Worm (Caenorhabditis elegans) whole organism, L3 larva: Measurements from ENCODE around the gene srd-12.

Experiments
- R02D3.7 ChIP-seq: fragments of 150-350 bp; optimal IDR thresholded peaks from 2 replicates; lab custom pipeline; 2014; ENCODE audit warnings: missing biosample characterization, missing genetic modification characterization
- ZK546.5 ChIP-seq: sonication (generic microtip); optimal IDR thresholded peaks from 2 replicates; lab custom pipeline; 2017; ENCODE audit warnings: missing biosample characterization, missing genetic modification characterization
- aly-2 ChIP-seq: fragments of 150-350 bp; optimal IDR thresholded peaks from 2 replicates; lab custom pipeline; 2014; ENCODE audit warnings: missing biosample characterization, missing genetic modification characterization
- ama-1 ChIP-seq: fragments of 150-350 bp; optimal IDR thresholded peaks from 2 replicates; lab custom pipeline; 2018
- ceh-16 ChIP-seq: sonication (generic microtip); optimal IDR thresholded peaks from 2 replicates; lab custom pipeline; 2017; ENCODE audit warnings: missing biosample characterization, missing genetic modification characterization
- ceh-28 ChIP-seq: fragments of 150-350 bp; optimal IDR thresholded peaks from 2 replicates; lab custom pipeline; 2014; ENCODE audit warnings: missing biosample characterization, missing genetic modification reagents, missing genetic modification characterization
- ceh-82 ChIP-seq: fragments of 150-350 bp; optimal IDR thresholded peaks from 2 replicates; lab custom pipeline; 2014; ENCODE audit warnings: missing biosample characterization, missing genetic modification characterization
- ceh-9 ChIP-seq: sonication (generic microtip); optimal IDR thresholded peaks from 2 replicates; lab custom pipeline; 2018; ENCODE audit warnings: missing biosample characterization, missing genetic modification characterization
- daf-12 ChIP-seq: fragments of 150-350 bp; optimal IDR thresholded peaks from 2 replicates; lab custom pipeline; 2014; ENCODE audit warnings: missing biosample characterization, missing genetic modification reagents, missing genetic modification characterization
- egl-5 ChIP-seq: fragments of 150-350 bp; optimal IDR thresholded peaks from 2 replicates; lab custom pipeline; 2017; ENCODE audit warnings: missing biosample characterization, missing genetic modification reagents, missing genetic modification characterization, inconsistent platforms
- elt-1 ChIP-seq: fragments of 150-350 bp; optimal IDR thresholded peaks from 2 replicates; lab custom pipeline; 2014; ENCODE audit warnings: missing biosample characterization, missing genetic modification characterization
- elt-2 ChIP-seq: sonication (generic microtip); optimal IDR thresholded peaks from 2 replicates; lab custom pipeline; 2016; ENCODE audit warnings: missing genetic modification reagents, mild to moderate bottlenecking, missing genetic modification characterization, missing compliant biosample characterization
- elt-3 ChIP-seq, 3 experiments: fragments of 150-350 bp in 1 of 3; sonication (generic microtip) in 2 of 3; optimal IDR thresholded peaks; 2 replicates in 2 of 3; 4 replicates in 1 of 3; lab custom pipeline; 2014 to 2017; ENCODE audit warnings: missing biosample characterization in 3 of 3, missing genetic modification characterization in 3 of 3
- eor-1 ChIP-seq, 2 experiments: fragments of 150-350 bp; optimal IDR thresholded peaks; 2 replicates each; lab custom pipeline; 2014 to 2018; ENCODE audit warnings: missing biosample characterization in 2 of 2, missing genetic modification characterization in 2 of 2
- fkh-10 ChIP-seq: sonication (generic microtip); optimal IDR thresholded peaks from 2 replicates; lab custom pipeline; 2017; ENCODE audit warnings: missing biosample characterization, missing genetic modification reagents, missing genetic modification characterization
- fkh-2 ChIP-seq: fragments of 150-350 bp; optimal IDR thresholded peaks from 2 replicates; lab custom pipeline; 2014; ENCODE audit warnings: missing biosample characterization, missing genetic modification reagents, missing genetic modification characterization
- fos-1 ChIP-seq: fragments of 150-350 bp; optimal IDR thresholded peaks from 2 replicates; lab custom pipeline; 2014; ENCODE audit warnings: missing biosample characterization, missing genetic modification characterization
- hmg-11 ChIP-seq: sonication (generic microtip); optimal IDR thresholded peaks from 2 replicates; lab custom pipeline; 2016; ENCODE audit warnings: missing genetic modification characterization, missing compliant biosample characterization
- lin-39 ChIP-seq: fragments of 150-350 bp; optimal IDR thresholded peaks from 2 replicates; lab custom pipeline; 2018; ENCODE audit warnings: missing biosample characterization, missing genetic modification reagents, missing genetic modification characterization
- lsy-12 ChIP-seq: sonication (generic microtip); optimal IDR thresholded peaks from 2 replicates; lab custom pipeline; 2016; ENCODE audit warnings: mild to moderate bottlenecking, missing genetic modification characterization, missing compliant biosample characterization
- mml-1 ChIP-seq: fragments of 150-350 bp; sonication (generic microtip); optimal IDR thresholded peaks from 3 replicates; lab custom pipeline; 2014; ENCODE audit warnings: missing biosample characterization, missing genetic modification characterization
- nfya-1 ChIP-seq: sonication (generic microtip); optimal IDR thresholded peaks from 2 replicates; lab custom pipeline; 2017; ENCODE audit warnings: missing genetic modification characterization, mild to moderate bottlenecking, missing compliant biosample characterization, antibody characterized with exemption, moderate library complexity; ENCODE audit not compliant: insufficient read depth
- nhr-11 ChIP-seq: fragments of 150-350 bp; optimal IDR thresholded peaks from 2 replicates; lab custom pipeline; 2014; ENCODE audit warnings: missing biosample characterization, missing genetic modification characterization
- nhr-12 ChIP-seq: fragments of 150-350 bp; optimal IDR thresholded peaks from 2 replicates; lab custom pipeline; 2014; ENCODE audit warnings: missing biosample characterization, missing genetic modification characterization
- nhr-23 ChIP-seq: fragments of 150-350 bp; optimal IDR thresholded peaks from 2 replicates; lab custom pipeline; 2014; ENCODE audit warnings: missing biosample characterization, missing genetic modification reagents, missing genetic modification characterization
- nhr-25 ChIP-seq: sonication (generic microtip); optimal IDR thresholded peaks from 2 replicates; lab custom pipeline; 2017; ENCODE audit warnings: missing biosample characterization, missing genetic modification characterization
- nhr-28 ChIP-seq: fragments of 150-350 bp; optimal IDR thresholded peaks from 2 replicates; lab custom pipeline; 2014; ENCODE audit warnings: missing biosample characterization, missing genetic modification characterization
- nhr-43 ChIP-seq: sonication (generic microtip); optimal IDR thresholded peaks from 2 replicates; lab custom pipeline; 2016; ENCODE audit warnings: mild to moderate bottlenecking, missing genetic modification characterization, missing compliant biosample characterization; ENCODE audit not compliant: poor library complexity, severe bottlenecking
- nhr-67 ChIP-seq: fragments of 150-350 bp; optimal IDR thresholded peaks from 2 replicates; lab custom pipeline; 2014; ENCODE audit warnings: missing biosample characterization, missing genetic modification characterization
- nhr-76 ChIP-seq: fragments of 150-350 bp; sonication (generic microtip); optimal IDR thresholded peaks from 5 replicates; lab custom pipeline; 2014; ENCODE audit warnings: missing biosample characterization, missing genetic modification characterization
- nhr-77 ChIP-seq: fragments of 150-350 bp; optimal IDR thresholded peaks from 2 replicates; lab custom pipeline; 2014; ENCODE audit warnings: missing biosample characterization, missing genetic modification characterization
- pha-4 ChIP-seq: fragments of 150-350 bp; optimal IDR thresholded peaks from 2 replicates; lab custom pipeline; 2014; ENCODE audit warnings: missing biosample characterization, missing genetic modification reagents, missing genetic modification characterization
- pqm-1 ChIP-seq: fragments of 150-350 bp; optimal IDR thresholded peaks from 2 replicates; lab custom pipeline; 2017; ENCODE audit warnings: missing biosample characterization, missing genetic modification characterization, inconsistent platforms
- sea-2 ChIP-seq: fragments of 150-350 bp; sonication (generic microtip); optimal IDR thresholded peaks from 4 replicates; lab custom pipeline; 2014; ENCODE audit warnings: missing biosample characterization, missing genetic modification reagents, missing genetic modification characterization
- skn-1 ChIP-seq: fragments of 150-350 bp; optimal IDR thresholded peaks from 2 replicates; lab custom pipeline; 2014; ENCODE audit warnings: missing biosample characterization, missing genetic modification characterization
- snpc-4 ChIP-seq: fragments of 150-350 bp; optimal IDR thresholded peaks from 2 replicates; lab custom pipeline; 2014; ENCODE audit warnings: missing biosample characterization, missing genetic modification characterization
- tbx-2 ChIP-seq: sonication (generic microtip); optimal IDR thresholded peaks from 2 replicates; lab custom pipeline; 2016; ENCODE audit warnings: mild to moderate bottlenecking, missing genetic modification characterization, missing compliant biosample characterization
- unc-39 ChIP-seq: sonication (generic microtip); optimal IDR thresholded peaks from 4 replicates; lab custom pipeline; 2017; ENCODE audit warnings: missing biosample characterization, missing genetic modification characterization
- unc-62 ChIP-seq: fragments of 150-350 bp; sonication (generic microtip); optimal IDR thresholded peaks from 4 replicates; lab custom pipeline; 2014; ENCODE audit warnings: missing biosample characterization, missing genetic modification reagents, missing genetic modification characterization
- ztf-11 ChIP-seq: fragments of 150-350 bp; optimal IDR thresholded peaks from 2 replicates; lab custom pipeline; 2014; ENCODE audit warnings: missing biosample characterization, missing genetic modification characterization
- ztf-4 ChIP-seq: fragments of 150-350 bp; optimal IDR thresholded peaks from 2 replicates; lab custom pipeline; 2014; ENCODE audit warnings: missing biosample characterization, missing genetic modification characterization

The srd-12 gene

ce11 chrIV:5623718-5624117 lies 6.3 kb downstream of the srd-12 start, which contains the start of gene srsx-15:
srsx-15 (minus strand) TSS chrIV:5623818.
- TF ChIP-seq nfya-1 (tag; lab: Kevin White, UChicago): no peak
- TF ChIP-seq nhr-12 (tag; lab: Kevin White, UChicago): no peak
- TF ChIP-seq ceh-28: no peak
- TF ChIP-seq skn-1 (tag; lab: Kevin White, UChicago): no peak
- no peak for TF ChIP-seq ceh-16 (tag; lab: Kevin White, UChicago)
- TF ChIP-seq daf-12: no peak
- no peak for TF ChIP-seq ZK546.5 (tag; lab: Kevin White, UChicago)
- TF ChIP-seq nhr-25 (tag; lab: Kevin White, UChicago): no peak
- TF ChIP-seq mml-1 (tag; lab: Kevin White, UChicago): no peak
- no peak for TF ChIP-seq nhr-28
- no peak for TF ChIP-seq ceh-82 (tag; lab: Kevin White, UChicago)
- no peak for TF ChIP-seq nhr-11 (tag; lab: Kevin White, UChicago)
- TF ChIP-seq ztf-11 (tag; lab: Kevin White, UChicago): no peak
- no peak for TF ChIP-seq egl-5 (tag; lab: Kevin White, UChicago)
- TF ChIP-seq elt-1 (tag; lab: Kevin White, UChicago): no peak
- TF ChIP-seq nhr-76 (tag; lab: Kevin White, UChicago): no peak
- TF ChIP-seq hmg-11 (tag; lab: Kevin White, UChicago): no peak
- no peak for TF ChIP-seq ceh-9 (tag; lab: Kevin White, UChicago)
- TF ChIP-seq sea-2 (GFP tag; lab: Kevin White, UChicago): no peak
- no peak for TF ChIP-seq R02D3.7

- no peak for TF ChIP-seq egl-5 (tag; lab: Kevin White, UChicago)
- TF ChIP-seq daf-12: no peak
- no peak for TF ChIP-seq ceh-82 (tag; lab: Kevin White, UChicago)
- no peak for TF ChIP-seq fkh-10
- TF ChIP-seq unc-39 (tag; lab: Kevin White, UChicago): no peak
- TF ChIP-seq fos-1 (tag; lab: Kevin White, UChicago): no peak
- TF ChIP-seq elt-3 (tag; optimal IDR thresholded peaks at IDR 0.05; lab: Kevin White, UChicago): no peak
- no peak for TF ChIP-seq fkh-2
- no peak for TF ChIP-seq lin-39
- no peak for TF ChIP-seq nfya-1 (tag; lab: Kevin White, UChicago)
- TF ChIP-seq skn-1 (tag; lab: Kevin White, UChicago): no peak
- no peak for TF ChIP-seq ceh-16 (tag; lab: Kevin White, UChicago)
- no peak for TF ChIP-seq elt-2 (tag; lab: Kevin White, UChicago)
- TF ChIP-seq ZK546.5 (tag; lab: Kevin White, UChicago): no peak
Observed at ce11 chrIV:5619643-5620042, 10.4 kb downstream of the srd-12 start, which contains the start of gene srsx-16. srsx-16 (minus strand) TSS chrIV:5619743.

ce11 chrIV:5614558-5615026 lies 15.5 kb downstream of the srd-12 start, which contains the start of gene C39H7.4:
C39H7.4 (minus strand) TSS chrIV:5614608.
- no peak for TF ChIP-seq nhr-28
- TF ChIP-seq ztf-4 (tag; lab: Kevin White, UChicago): no peak
- no peak for TF ChIP-seq tbx-2 (tag; lab: Kevin White, UChicago)
- TF ChIP-seq ceh-16 (tag; lab: Kevin White, UChicago): no peak
- TF ChIP-seq elt-2 (tag; lab: Kevin White, UChicago): peak; percentile 73
- TF ChIP-seq ZK546.5 (tag; lab: Kevin White, UChicago): no peak
- TF ChIP-seq pqm-1 (tag; lab: Kevin White, UChicago): peak; percentile 82
- TF ChIP-seq ama-1 (lab: Kevin White, UChicago): no peak
- TF ChIP-seq snpc-4: no peak
- TF ChIP-seq lin-39: no peak
- TF ChIP-seq eor-1 (tag; optimal IDR thresholded peaks at IDR 0.05; lab: Kevin White, UChicago): no peak
- TF ChIP-seq fkh-10: no peak
- peak; percentile 79 for TF ChIP-seq pha-4
- TF ChIP-seq nhr-11 (tag; lab: Kevin White, UChicago): no peak
- no peak for TF ChIP-seq nhr-67 (tag; lab: Kevin White, UChicago)
- TF ChIP-seq nhr-77 (tag; lab: Kevin White, UChicago): no peak
- TF ChIP-seq nhr-76 (tag; lab: Kevin White, UChicago): no peak

- TF ChIP-seq ZK546.5 (tag; lab: Kevin White, UChicago) (no peak), tbx-2 (tag; lab: Kevin White, UChicago) (peak; percentile 64), unc-62 (GFP tag; lab: Kevin White, UChicago) (peak; percentile 92), fkh-2 (peak; percentile 30), ama-1 (lab: Kevin White, UChicago) (peak; percentile 39), hmg-11 (tag; lab: Kevin White, UChicago) (peak; percentile 91), elt-3 (tag; optimal IDR thresholded peaks at IDR 0.05; lab: Kevin White, UChicago) (no peak), nhr-77 (tag; lab: Kevin White, UChicago) (no peak), nhr-23 (tag; lab: Kevin White, UChicago) (peak; percentile 93), aly-2 (tag; lab: Kevin White, UChicago) (no peak), daf-12 (peak; percentile 66), ceh-28 (peak; percentile 45), pqm-1 (tag; lab: Kevin White, UChicago) (peak; percentile 61), nhr-43 (tag; lab: Kevin White, UChicago) (peak; percentile 71), fkh-10 (no peak), ceh-82 (tag; lab: Kevin White, UChicago) (no peak), elt-2 (tag; lab: Kevin White, UChicago) (peak; percentile 24), eor-1 (tag; optimal IDR thresholded peaks at IDR 0.05; lab: Kevin White, UChicago) (no peak), nhr-12 (tag; lab: Kevin White, UChicago) (no peak), unc-39 (tag; lab: Kevin White, UChicago) (no peak), sea-2 (GFP tag; lab: Kevin White, UChicago) (no peak), skn-1 (tag; lab: Kevin White, UChicago) (peak; percentile 86), pha-4 (peak; percentile 97), egl-5 (tag; lab: Kevin White, UChicago) (peak; percentile 96), nhr-28 (no peak), nhr-76 (tag; lab: Kevin White, UChicago) (no peak), elt-1 (tag; lab: Kevin White, UChicago) (no peak), lsy-12 (tag; lab: Kevin White, UChicago) (peak; percentile 74), nfya-1 (tag; lab: Kevin White, UChicago) (peak; percentile 90), mml-1 (tag; lab: Kevin White, UChicago) (no peak)
Observed at ce11 chrIV:5607343-5607742, 22.7 kb downstream of the srd-12 start.
